Worm (Caenorhabditis elegans) whole organism, L4 larva: ENCODE results near the gene F08H9.3.

Experiments
- D1046.2 ChIP-seq: fragments of 200-800 bp; sonication (Bioruptor generic); IDR thresholded peaks from 2 replicates; pipeline ENCODE4 v1.3.6; 2022; ENCODE audit warnings: missing genetic modification characterization, missing compliant biosample characterization
- ZK546.5 ChIP-seq, 2 experiments: sonication (generic microtip); optimal IDR thresholded peaks; 2 replicates each; lab custom pipeline; 2017; ENCODE audit warnings: missing biosample characterization in 2 of 2, missing genetic modification characterization in 2 of 2
- dve-1 ChIP-seq: sonication (generic microtip); optimal IDR thresholded peaks from 2 replicates; lab custom pipeline; 2017; ENCODE audit warnings: antibody characterized with exemption, mild to moderate bottlenecking, missing genetic modification characterization, missing compliant biosample characterization; ENCODE audit not compliant: insufficient read depth
- fkh-10 ChIP-seq: fragments of 150-350 bp; optimal IDR thresholded peaks from 2 replicates; lab custom pipeline; 2014; ENCODE audit warnings: missing biosample characterization, missing genetic modification reagents, missing genetic modification characterization
- fos-1 ChIP-seq: fragments of 150-350 bp; optimal IDR thresholded peaks from 2 replicates; lab custom pipeline; 2014; ENCODE audit warnings: missing biosample characterization, missing genetic modification characterization
- jun-1 ChIP-seq: fragments of 150-350 bp; optimal IDR thresholded peaks from 2 replicates; lab custom pipeline; 2014; ENCODE audit warnings: missing biosample characterization, missing genetic modification reagents, missing genetic modification characterization
- nhr-6 ChIP-seq: fragments of 150-350 bp; optimal IDR thresholded peaks from 2 replicates; lab custom pipeline; 2014; ENCODE audit warnings: missing biosample characterization, missing genetic modification characterization
- sdz-12 ChIP-seq: fragments of 200-800 bp; sonication (Bioruptor generic); optimal IDR thresholded peaks from 2 replicates; lab custom pipeline; 2018; ENCODE audit warnings: mild to moderate bottlenecking, missing genetic modification characterization, missing compliant biosample characterization
- tag-97 ChIP-seq: fragments of 200-800 bp; sonication (Bioruptor generic); IDR thresholded peaks from 2 replicates; pipeline ENCODE4 v1.3.6; 2022; ENCODE audit warnings: missing genetic modification characterization, missing compliant biosample characterization
- unc-62 ChIP-seq, 3 experiments: fragments of 150-350 bp in 1 of 3; sonication (generic microtip); optimal IDR thresholded peaks in 2 of 3; peaks in 1 of 3; 1 replicate in 1 of 3; 2 replicates in 2 of 3; lab custom pipeline; 2014 to 2017; ENCODE audit warnings: missing biosample characterization in 3 of 3, missing genetic modification characterization in 3 of 3, missing genetic modification reagents in 3 of 3, missing genotype in 1 of 3
- zfp-2 ChIP-seq: sonication (generic microtip); optimal IDR thresholded peaks from 2 replicates; lab custom pipeline; 2016; ENCODE audit warnings: mild to moderate bottlenecking, missing genetic modification characterization, missing compliant biosample characterization

- TF ChIP-seq dve-1 (tag; lab: Kevin White, UChicago): no peak
- no peak for TF ChIP-seq D1046.2
- no peak for TF ChIP-seq fos-1 (tag; lab: Kevin White, UChicago)
- no peak for TF ChIP-seq fkh-10
- TF ChIP-seq jun-1 (tag; lab: Kevin White, UChicago): no peak
- no peak for TF ChIP-seq sdz-12 (GFP tag; lab: Kevin White, UChicago)
- no peak for TF ChIP-seq ZK546.5 (tag; optimal IDR thresholded peaks at IDR 0.05; lab: Kevin White, UChicago)
- no peak for TF ChIP-seq tag-97
- no peak for TF ChIP-seq unc-62 (GFP tag; optimal IDR thresholded peaks at IDR 0.05 in 1 of 2; lab: Kevin White, UChicago)
- TF ChIP-seq unc-62 (tag; optimal IDR thresholded peaks at IDR 0.05; lab: Kevin White, UChicago): no peak
- TF ChIP-seq nhr-6 (tag; lab: Kevin White, UChicago): no peak
- no peak for TF ChIP-seq zfp-2
Measured at ce11 chrV:14449397-14449796, 13.7 kb downstream of the F08H9.3 start, which contains the start of gene F23B12.7.
